Worm (Caenorhabditis elegans): ENCODE results near the gene F59A7.5.

- TF ChIP-seq him-1 (tag; optimal IDR thresholded peaks at IDR 0.05) (no peak), W03F9.2 (tag; optimal IDR thresholded peaks at IDR 0.05) (no peak), dao-5 (tag; optimal IDR thresholded peaks at IDR 0.05) (no peak)
Observed at ce11 chrV:2030661-2031060, 8.2 kb downstream of the F59A7.5 start.

Data from whole organism, L4/young adult.